Worm (Caenorhabditis elegans) whole organism, young adult: ENCODE measurements around the gene Y51H7C.10.

ENCODE experiments used
- B0019.2 ChIP-seq: fragments of 200-800 bp; sonication (Bioruptor generic); conservative IDR thresholded peaks from 2 replicates; pipeline ENCODE4 v1.3.6; 2022; ENCODE audit warnings: missing genetic modification reagents, missing genetic modification characterization, missing compliant biosample characterization
- B0261.1 ChIP-seq: sonication (generic microtip); optimal IDR thresholded peaks from 2 replicates; lab custom pipeline; 2016; ENCODE audit warnings: mild to moderate bottlenecking, missing genetic modification characterization, moderate library complexity, missing compliant biosample characterization
- C06A6.2 ChIP-seq: fragments of 200-800 bp; sonication (Bioruptor generic); conservative IDR thresholded peaks from 2 replicates; pipeline ENCODE4 v1.3.6; 2022; ENCODE audit warnings: missing genetic modification characterization, missing compliant biosample characterization
- D2030.7 ChIP-seq: fragments of 200-800 bp; sonication (Bioruptor generic); IDR thresholded peaks from 2 replicates; pipeline ENCODE4 v1.3.6; 2022; ENCODE audit warnings: missing genetic modification reagents, missing genetic modification characterization, missing compliant biosample characterization
- F33H1.4 ChIP-seq: fragments of 200-800 bp; sonication (Bioruptor generic); IDR thresholded peaks from 2 replicates; pipeline ENCODE4 v1.3.6; 2022; ENCODE audit warnings: missing genetic modification reagents, missing genetic modification characterization, missing compliant biosample characterization
- F39B2.1 ChIP-seq: fragments of 200-800 bp; sonication (Bioruptor generic); IDR thresholded peaks from 2 replicates; pipeline ENCODE4 v1.3.6; 2022; ENCODE audit warnings: missing genetic modification reagents, missing genetic modification characterization, missing compliant biosample characterization
- F49E8.2 ChIP-seq: sonication (generic microtip); optimal IDR thresholded peaks from 3 replicates; lab custom pipeline; 2017; ENCODE audit warnings: missing genetic modification characterization, mild to moderate bottlenecking, missing compliant biosample characterization, antibody characterized with exemption, moderate library complexity; ENCODE audit not compliant: insufficient read depth
- K11D2.4 ChIP-seq: fragments of 200-800 bp; sonication (Bioruptor generic); IDR thresholded peaks from 2 replicates; pipeline ENCODE4 v1.3.6; 2022; ENCODE audit warnings: missing genetic modification reagents, missing genetic modification characterization, missing compliant biosample characterization
- K12H6.12 ChIP-seq: fragments of 200-800 bp; sonication (Bioruptor generic); optimal IDR thresholded peaks from 2 replicates; lab custom pipeline; 2018; ENCODE audit warnings: mild to moderate bottlenecking, missing genetic modification characterization, missing compliant biosample characterization
- T07F8.4 ChIP-seq: sonication (generic microtip); optimal IDR thresholded peaks from 2 replicates; lab custom pipeline; 2016; ENCODE audit warnings: mild to moderate bottlenecking, missing genetic modification characterization, moderate library complexity, missing compliant biosample characterization
- T26A5.8 ChIP-seq: sonication (generic microtip); optimal IDR thresholded peaks from 2 replicates; lab custom pipeline; 2016; ENCODE audit warnings: missing genetic modification characterization, missing compliant biosample characterization
- Y79H2A.3 ChIP-seq: fragments of 200-800 bp; sonication (Bioruptor generic); conservative IDR thresholded peaks from 2 replicates; pipeline ENCODE4 v1.3.6; 2022; ENCODE audit warnings: missing genetic modification reagents, missing genetic modification characterization, missing compliant biosample characterization
- ZK185.1 ChIP-seq: sonication (generic microtip); optimal IDR thresholded peaks from 2 replicates; lab custom pipeline; 2016; ENCODE audit warnings: mild to moderate bottlenecking, missing genetic modification characterization, missing compliant biosample characterization; ENCODE audit not compliant: poor library complexity, severe bottlenecking
- akir-1 ChIP-seq: fragments of 200-800 bp; sonication (Bioruptor generic); optimal IDR thresholded peaks from 2 replicates; lab custom pipeline; 2018; ENCODE audit warnings: mild to moderate bottlenecking, missing genetic modification characterization, moderate library complexity, missing compliant biosample characterization
- attf-3 ChIP-seq: fragments of 200-800 bp; sonication (Bioruptor generic); conservative IDR thresholded peaks from 2 replicates; pipeline ENCODE4 v1.3.6; 2022; ENCODE audit warnings: missing genetic modification reagents, missing genetic modification characterization, missing compliant biosample characterization
- attf-6 ChIP-seq: fragments of 200-800 bp; sonication (Bioruptor generic); IDR thresholded peaks from 2 replicates; pipeline ENCODE4 v1.3.6; 2022; ENCODE audit warnings: missing genetic modification reagents, missing genetic modification characterization, missing compliant biosample characterization
- cebp-2 ChIP-seq: fragments of 200-800 bp; sonication (Bioruptor generic); IDR thresholded peaks from 2 replicates; pipeline ENCODE4 v1.3.6; 2022; ENCODE audit warnings: missing genetic modification characterization, missing compliant biosample characterization
- ceh-27 ChIP-seq: fragments of 200-800 bp; sonication (Bioruptor generic); optimal IDR thresholded peaks from 2 replicates; lab custom pipeline; 2018; ENCODE audit warnings: mild to moderate bottlenecking, missing genetic modification characterization, moderate library complexity, missing compliant biosample characterization
- ceh-40 ChIP-seq: fragments of 200-800 bp; sonication (Bioruptor generic); IDR thresholded peaks from 2 replicates; pipeline ENCODE4 v1.3.6; 2022; ENCODE audit warnings: missing genetic modification characterization, missing compliant biosample characterization
- ceh-58 ChIP-seq: fragments of 200-800 bp; sonication (Bioruptor generic); IDR thresholded peaks from 2 replicates; pipeline ENCODE4 v1.3.6; 2022; ENCODE audit warnings: missing genetic modification characterization, missing compliant biosample characterization
- ceh-79 ChIP-seq: sonication (generic microtip); optimal IDR thresholded peaks from 2 replicates; lab custom pipeline; 2017; ENCODE audit warnings: mild to moderate bottlenecking, missing genetic modification characterization, missing compliant biosample characterization
- efl-1 ChIP-seq: fragments of 150-350 bp; optimal IDR thresholded peaks from 2 replicates; lab custom pipeline; 2014; ENCODE audit warnings: missing biosample characterization, missing genetic modification reagents, missing genetic modification characterization
- egl-18 ChIP-seq: fragments of 200-800 bp; sonication (Bioruptor generic); IDR thresholded peaks from 2 replicates; pipeline ENCODE4 v1.3.6; 2022; ENCODE audit warnings: missing genetic modification reagents, missing genetic modification characterization, missing compliant biosample characterization
- him-1 ChIP-seq: sonication (generic microtip); optimal IDR thresholded peaks from 2 replicates; lab custom pipeline; 2016; ENCODE audit warnings: missing genotype, missing genetic modification reagents, missing genetic modification characterization, missing compliant biosample characterization
- hlh-12 ChIP-seq: sonication (generic microtip); optimal IDR thresholded peaks from 2 replicates; lab custom pipeline; 2016; ENCODE audit warnings: missing genetic modification characterization, missing compliant biosample characterization
- hlh-26 ChIP-seq: fragments of 200-800 bp; sonication (Bioruptor generic); conservative IDR thresholded peaks from 2 replicates; pipeline ENCODE4 v1.3.6; 2022; ENCODE audit warnings: missing genetic modification reagents, missing genetic modification characterization, missing compliant biosample characterization
- hmg-20 ChIP-seq: fragments of 200-800 bp; sonication (Bioruptor generic); IDR thresholded peaks from 2 replicates; pipeline ENCODE4 v1.3.6; 2022; ENCODE audit warnings: missing genetic modification reagents, missing genetic modification characterization, missing compliant biosample characterization
- lin-26 ChIP-seq: fragments of 200-800 bp; sonication (Bioruptor generic); IDR thresholded peaks from 2 replicates; pipeline ENCODE4 v1.3.6; 2022; ENCODE audit warnings: missing genetic modification reagents, missing genetic modification characterization, missing compliant biosample characterization
- lsl-1 ChIP-seq: fragments of 200-800 bp; sonication (Bioruptor generic); optimal IDR thresholded peaks from 2 replicates; lab custom pipeline; 2018; ENCODE audit warnings: mild to moderate bottlenecking, missing genetic modification characterization, moderate library complexity, missing compliant biosample characterization
- madf-6 ChIP-seq: fragments of 200-800 bp; sonication (Bioruptor generic); IDR thresholded peaks from 2 replicates; pipeline ENCODE4 v1.3.6; 2022; ENCODE audit warnings: missing genetic modification reagents, missing genetic modification characterization, missing compliant biosample characterization
- mcd-1 ChIP-seq: fragments of 200-800 bp; sonication (Bioruptor generic); IDR thresholded peaks from 2 replicates; pipeline ENCODE4 v1.3.6; 2022; ENCODE audit warnings: missing genetic modification reagents, missing genetic modification characterization, missing compliant biosample characterization
- nfya-2 ChIP-seq: fragments of 200-800 bp; sonication (Bioruptor generic); IDR thresholded peaks from 2 replicates; pipeline ENCODE4 v1.3.6; 2022; ENCODE audit warnings: missing genetic modification reagents, missing genetic modification characterization, missing compliant biosample characterization
- nfyb-1 ChIP-seq: fragments of 200-800 bp; sonication (Bioruptor generic); IDR thresholded peaks from 2 replicates; pipeline ENCODE4 v1.3.6; 2022; ENCODE audit warnings: missing genetic modification reagents, missing genetic modification characterization, missing compliant biosample characterization
- nhr-120 ChIP-seq: fragments of 200-800 bp; sonication (Bioruptor generic); IDR thresholded peaks from 2 replicates; pipeline ENCODE4 v1.3.6; 2022; ENCODE audit warnings: missing genetic modification characterization, missing compliant biosample characterization
- pbrm-1 ChIP-seq: fragments of 200-800 bp; sonication (Bioruptor generic); IDR thresholded peaks from 2 replicates; pipeline ENCODE4 v1.3.6; 2022; ENCODE audit warnings: missing genetic modification reagents, missing genetic modification characterization, missing compliant biosample characterization
- pha-4 ChIP-seq: fragments of 150-350 bp; sonication (generic microtip); optimal IDR thresholded peaks from 2 replicates; lab custom pipeline; 2014; ENCODE audit warnings: missing biosample characterization, missing genetic modification reagents, missing genetic modification characterization
- sea-2 ChIP-seq: fragments of 200-800 bp; sonication (Bioruptor generic); IDR thresholded peaks from 2 replicates; pipeline ENCODE4 v1.3.6; 2022; ENCODE audit warnings: missing genetic modification characterization, missing compliant biosample characterization
- snpc-1.1 ChIP-seq: sonication (generic microtip); optimal IDR thresholded peaks from 2 replicates; lab custom pipeline; 2017; ENCODE audit warnings: missing genetic modification characterization, mild to moderate bottlenecking, missing compliant biosample characterization, antibody characterized with exemption, moderate library complexity, missing genotype, missing genetic modification reagents; ENCODE audit not compliant: insufficient read depth
- somi-1 ChIP-seq: fragments of 200-800 bp; sonication (Bioruptor generic); optimal IDR thresholded peaks from 2 replicates; lab custom pipeline; 2018; ENCODE audit warnings: mild to moderate bottlenecking, missing genetic modification characterization, missing compliant biosample characterization
- tlf-1 ChIP-seq: fragments of 200-800 bp; sonication (Bioruptor generic); optimal IDR thresholded peaks from 2 replicates; lab custom pipeline; 2018; ENCODE audit warnings: mild to moderate bottlenecking, missing genetic modification characterization, missing compliant biosample characterization
- unc-62 ChIP-seq: fragments of 150-350 bp; optimal IDR thresholded peaks from 2 replicates; lab custom pipeline; 2014; ENCODE audit warnings: missing biosample characterization, missing genetic modification reagents, missing genetic modification characterization
- zfh-2 ChIP-seq: fragments of 200-800 bp; sonication (Bioruptor generic); conservative IDR thresholded peaks from 2 replicates; pipeline ENCODE4 v1.3.6; 2022; ENCODE audit warnings: missing genetic modification reagents, missing genetic modification characterization, missing compliant biosample characterization
- ztf-18 ChIP-seq: sonication (generic microtip); optimal IDR thresholded peaks from 2 replicates; lab custom pipeline; 2016; ENCODE audit warnings: missing genotype, mild to moderate bottlenecking, missing genetic modification characterization, missing compliant biosample characterization
- ztf-3 ChIP-seq: fragments of 200-800 bp; sonication (Bioruptor generic); optimal IDR thresholded peaks from 2 replicates; lab custom pipeline; 2018; ENCODE audit warnings: mild to moderate bottlenecking, missing genetic modification characterization, missing compliant biosample characterization

The Y51H7C.10 gene

ce11 chrII:1402167-1402619, 21.4 kb downstream of the Y51H7C.10 start, which contains the start of gene Y51H7C.7 (continued):
- TF ChIP-seq ZK185.1 (tag; lab: Kevin White, UChicago) (no peak), T07F8.4 (tag; lab: Kevin White, UChicago) (no peak), ceh-40 (GFP tag; lab: Robert Waterston, UW) (no peak), ztf-3 (no peak), somi-1 (no peak), hlh-12 (no peak), attf-6 (no peak), madf-6 (GFP tag; lab: Robert Waterston, UW) (no peak), efl-1 (GFP tag; lab: Kevin White, UChicago) (no peak), mcd-1 (peak; percentile 74), tlf-1 (GFP tag; lab: Kevin White, UChicago) (no peak), C06A6.2 (no peak), lsl-1 (GFP tag; lab: Kevin White, UChicago) (peak; percentile 31), D2030.7 (GFP tag; lab: Robert Waterston, UW) (no peak), zfh-2 (no peak), akir-1 (no peak), unc-62 (GFP tag; lab: Kevin White, UChicago) (no peak), cebp-2 (GFP tag; lab: Robert Waterston, UW) (no peak), F49E8.2 (tag; lab: Kevin White, UChicago) (no peak), pha-4 (tag; lab: Kevin White, UChicago) (no peak), lin-26 (no peak), ceh-79 (tag; lab: Kevin White, UChicago) (no peak), nfya-2 (GFP tag; lab: Robert Waterston, UW) (no peak), hlh-26 (no peak), ceh-27 (GFP tag; lab: Kevin White, UChicago) (no peak), nhr-120 (GFP tag; lab: Robert Waterston, UW) (no peak), T26A5.8 (no peak), F33H1.4 (GFP tag; lab: Robert Waterston, UW) (peak; percentile 15; the same call in 1 of the 2 replicates), B0019.2 (no peak), hmg-20 (GFP tag; lab: Robert Waterston, UW) (no peak), K12H6.12 (no peak), snpc-1.1 (no peak), nfyb-1 (GFP tag; lab: Robert Waterston, UW) (no peak), K11D2.4 (no peak)
- TF ChIP-seq, all 124 proteins: peak for 9

- TF ChIP-seq Y79H2A.3 (GFP tag; lab: Robert Waterston, UW), result no peak
- no peak for TF ChIP-seq ztf-3
- TF ChIP-seq egl-18 (GFP tag; lab: Robert Waterston, UW), result no peak
- no peak for TF ChIP-seq ztf-18 (tag; lab: Kevin White, UChicago)
- TF ChIP-seq akir-1, result no peak
These were observed 22.1 kb downstream of the Y51H7C.10 start, which contains the start of gene Y51H7C.8 for ce11 chrII:1401474-1401873. Gene Y51H7C.8 (plus strand): TSS chrII:1401774.

- no peak for TF ChIP-seq ztf-18 (tag; lab: Kevin White, UChicago)
- TF ChIP-seq sea-2 (GFP tag; lab: Robert Waterston, UW), result no peak
- TF ChIP-seq nfyb-1 (GFP tag; lab: Robert Waterston, UW), result no peak
- no peak for TF ChIP-seq ceh-58 (GFP tag; lab: Robert Waterston, UW)
- TF ChIP-seq attf-3 (GFP tag; lab: Robert Waterston, UW), result no peak
- TF ChIP-seq akir-1, result no peak
- TF ChIP-seq madf-6 (GFP tag; lab: Robert Waterston, UW), result no peak
- TF ChIP-seq pbrm-1 (GFP tag; lab: Robert Waterston, UW), result no peak
- no peak for TF ChIP-seq him-1 (tag; lab: Kevin White, UChicago)
- no peak for TF ChIP-seq B0261.1
- TF ChIP-seq F39B2.1, result no peak
These were observed 23.5 kb downstream of the Y51H7C.10 start, which contains the start of gene F54D12.1 for ce11 chrII:1400105-1400504. Gene F54D12.1 (plus strand): TSS chrII:1400405.
